Fruit fly (Drosophila melanogaster) whole organism, embryonic: Measurements from ENCODE around the gene arx.
A peak's percentile ranks its signal among the peaks of the same experiment; 100 is the strongest.

Experiments
- Aef1 ChIP-seq: fragments of 200-800 bp; sonication (Bioruptor generic); IDR thresholded peaks from 3 replicates; pipeline ENCODE4 v1.3.6; 2022; ENCODE audit warnings: missing biosample characterization, missing genetic modification characterization
- CG10366 ChIP-seq: fragments of 200-800 bp; sonication (Bioruptor generic); IDR thresholded peaks from 2 replicates; pipeline ENCODE4 v1.3.6; 2022; ENCODE audit warnings: missing biosample characterization, missing genetic modification characterization
- CG13123 ChIP-seq: fragments of 200-800 bp; sonication (Bioruptor generic); optimal IDR thresholded peaks from 2 replicates; lab custom pipeline; 2016; ENCODE audit warnings: missing biosample characterization, missing genetic modification characterization
- CG13424 ChIP-seq: fragments of 200-800 bp; sonication (Bioruptor generic); optimal IDR thresholded peaks from 2 replicates; lab custom pipeline; 2019; ENCODE audit warnings: missing biosample characterization, mild to moderate bottlenecking, missing genetic modification characterization, moderate library complexity
- CG13894 ChIP-seq: fragments of 200-800 bp; sonication (Bioruptor generic); optimal IDR thresholded peaks from 3 replicates; lab custom pipeline; 2018; ENCODE audit warnings: missing biosample characterization, mild to moderate bottlenecking, missing genetic modification characterization, moderate library complexity
- CG14050 ChIP-seq: fragments of 200-800 bp; sonication (Bioruptor generic); IDR thresholded peaks from 3 replicates; pipeline ENCODE4 v1.3.6; 2022; ENCODE audit warnings: missing biosample characterization, missing genetic modification characterization
- CG14710 ChIP-seq: fragments of 200-800 bp; sonication (Bioruptor generic); optimal IDR thresholded peaks from 3 replicates; lab custom pipeline; 2019; ENCODE audit warnings: missing biosample characterization, mild to moderate bottlenecking, missing genetic modification characterization, moderate library complexity
- CG1603 ChIP-seq: fragments of 200-800 bp; sonication (Bioruptor generic); optimal IDR thresholded peaks from 2 replicates; lab custom pipeline; 2019; ENCODE audit warnings: missing biosample characterization, mild to moderate bottlenecking, missing genetic modification characterization, moderate library complexity
- CG17385 ChIP-seq: fragments of 200-800 bp; sonication (Bioruptor generic); optimal IDR thresholded peaks from 3 replicates; lab custom pipeline; 2018; ENCODE audit warnings: missing biosample characterization, mild to moderate bottlenecking, missing genetic modification characterization
- CG30431 ChIP-seq: fragments of 200-800 bp; sonication (Bioruptor generic); optimal IDR thresholded peaks from 2 replicates; lab custom pipeline; 2017; ENCODE audit warnings: missing biosample characterization, missing genetic modification characterization
- CG34224 ChIP-seq: fragments of 200-800 bp; sonication (Bioruptor generic); IDR thresholded peaks from 3 replicates; pipeline ENCODE4 v1.3.6; 2022; ENCODE audit warnings: missing biosample characterization, missing genetic modification characterization; ENCODE audit not compliant: partially characterized antibody
- CG3838 ChIP-seq: fragments of 200-800 bp; sonication (Bioruptor generic); optimal IDR thresholded peaks from 3 replicates; lab custom pipeline; 2016; ENCODE audit warnings: missing biosample characterization, missing genetic modification characterization
- CG4617 ChIP-seq: fragments of 200-800 bp; sonication (Bioruptor generic); optimal IDR thresholded peaks from 3 replicates; lab custom pipeline; 2016; ENCODE audit warnings: missing biosample characterization, missing genetic modification characterization, borderline replicate concordance
- Chrac-16 ChIP-seq: fragments of 200-800 bp; sonication (Bioruptor generic); optimal IDR thresholded peaks from 3 replicates; lab custom pipeline; 2016; ENCODE audit warnings: missing biosample characterization, missing genetic modification characterization
- Dll ChIP-seq: fragments of 200-800 bp; sonication (Bioruptor generic); IDR thresholded peaks from 4 replicates; pipeline ENCODE4 v1.3.6; 2022; ENCODE audit warnings: missing biosample characterization, missing genetic modification characterization; ENCODE audit not compliant: partially characterized antibody
- E2f1 ChIP-seq: fragments of 200-800 bp; sonication (Bioruptor generic); IDR thresholded peaks from 2 replicates; pipeline ENCODE4 v1.3.6; 2022; ENCODE audit warnings: missing biosample characterization, missing genetic modification characterization
- Fer2 ChIP-seq: fragments of 200-800 bp; sonication (Bioruptor generic); optimal IDR thresholded peaks from 2 replicates; lab custom pipeline; 2018; ENCODE audit warnings: missing biosample characterization, mild to moderate bottlenecking, missing genetic modification characterization, moderate library complexity
- HLHmδ ChIP-seq: fragments of 200-800 bp; sonication (Bioruptor generic); optimal IDR thresholded peaks from 2 replicates; lab custom pipeline; 2018; ENCODE audit warnings: missing biosample characterization, mild to moderate bottlenecking, missing genetic modification characterization, moderate library complexity
- HmgD ChIP-seq: fragments of 200-800 bp; sonication (Bioruptor generic); optimal IDR thresholded peaks from 3 replicates; lab custom pipeline; 2016; ENCODE audit warnings: missing biosample characterization, missing genetic modification characterization
- Hr78 ChIP-seq, 2 experiments: fragments of 200-800 bp in 1 of 2; fragments of >200 bp in 1 of 2; sonication (Bioruptor generic) in 1 of 2; optimal IDR thresholded peaks; 2 replicates each; lab custom pipeline; 2017 to 2019; ENCODE audit warnings: missing biosample characterization in 2 of 2, missing genetic modification characterization in 2 of 2, mild to moderate bottlenecking in 1 of 2, moderate library complexity in 1 of 2
- MBD-R2 ChIP-seq: fragments of 200-800 bp; sonication (Bioruptor generic); IDR thresholded peaks from 2 replicates; pipeline ENCODE4 v1.3.6; 2022; ENCODE audit warnings: missing biosample characterization, missing genetic modification characterization
- MESR4 ChIP-seq: fragments of 200-800 bp; sonication (Bioruptor generic); optimal IDR thresholded peaks from 2 replicates; lab custom pipeline; 2018; ENCODE audit warnings: missing biosample characterization, mild to moderate bottlenecking, missing genetic modification characterization, moderate library complexity
- Max ChIP-seq: fragments of 200-800 bp; sonication (Bioruptor generic); optimal IDR thresholded peaks from 2 replicates; lab custom pipeline; 2016; ENCODE audit warnings: missing biosample characterization, mild to moderate bottlenecking, missing genetic modification characterization
- Mrtf ChIP-seq: fragments of 200-800 bp; sonication (Bioruptor generic); IDR thresholded peaks from 3 replicates; pipeline ENCODE4 v1.3.6; 2022; ENCODE audit warnings: missing biosample characterization, missing genetic modification characterization
- Rfx ChIP-seq: fragments of 200-800 bp; sonication (Bioruptor generic); IDR thresholded peaks from 2 replicates; pipeline ENCODE4 v1.3.6; 2022; ENCODE audit warnings: missing biosample characterization, missing genetic modification characterization
- TFAM ChIP-seq: fragments of 200-800 bp; sonication (Bioruptor generic); optimal IDR thresholded peaks from 2 replicates; lab custom pipeline; 2017; ENCODE audit warnings: missing biosample characterization, missing genetic modification characterization, inconsistent platforms
- Usf ChIP-seq: fragments of 200-800 bp; sonication (Bioruptor generic); optimal IDR thresholded peaks from 2 replicates; lab custom pipeline; 2017; ENCODE audit warnings: missing genotype, missing biosample characterization, missing genetic modification characterization
- ato ChIP-seq: fragments of 200-800 bp; sonication (Bioruptor generic); IDR thresholded peaks from 2 replicates; pipeline ENCODE4 v1.3.6; 2022; ENCODE audit warnings: missing biosample characterization, missing genetic modification characterization; ENCODE audit not compliant: partially characterized antibody
- bab2 ChIP-seq: fragments of 200-800 bp; sonication (Bioruptor generic); optimal IDR thresholded peaks from 2 replicates; lab custom pipeline; 2016; ENCODE audit warnings: missing biosample characterization, missing genetic modification characterization
- bsh ChIP-seq, 2 experiments: fragments of 200-800 bp; sonication (Bioruptor generic); optimal IDR thresholded peaks; 2 replicates each; lab custom pipeline; 2017 to 2018; ENCODE audit warnings: mild to moderate bottlenecking in 2 of 2, missing biosample characterization in 2 of 2, missing genetic modification characterization in 2 of 2, moderate library complexity in 1 of 2
- cad ChIP-seq: fragments of >200 bp; optimal IDR thresholded peaks from 2 replicates; lab custom pipeline; 2017; ENCODE audit warnings: missing biosample characterization, missing genetic modification characterization
- crp ChIP-seq, 2 experiments: fragments of 200-800 bp; sonication (Bioruptor generic); optimal IDR thresholded peaks; 2 replicates in 1 of 2; 3 replicates in 1 of 2; lab custom pipeline; 2017; ENCODE audit warnings: missing biosample characterization in 2 of 2, missing genetic modification characterization in 2 of 2, mild to moderate bottlenecking in 1 of 2, moderate library complexity in 1 of 2
- dmrt11E ChIP-seq: fragments of 200-800 bp; sonication (Bioruptor generic); optimal IDR thresholded peaks from 3 replicates; lab custom pipeline; 2018; ENCODE audit warnings: missing biosample characterization, mild to moderate bottlenecking, missing genetic modification characterization, moderate library complexity
- ems ChIP-seq: fragments of 200-800 bp; sonication (Bioruptor generic); optimal IDR thresholded peaks from 3 replicates; lab custom pipeline; 2016; ENCODE audit warnings: missing biosample characterization, missing genetic modification characterization
- fd3F ChIP-seq: fragments of 200-800 bp; sonication (Bioruptor generic); optimal IDR thresholded peaks from 2 replicates; lab custom pipeline; 2018; ENCODE audit warnings: missing biosample characterization, mild to moderate bottlenecking, missing genetic modification characterization, moderate library complexity
- grau ChIP-seq: fragments of 200-800 bp; optimal IDR thresholded peaks from 3 replicates; lab custom pipeline; 2019; ENCODE audit warnings: missing biosample characterization, mild to moderate bottlenecking, missing genetic modification characterization, moderate library complexity
- gsb ChIP-seq: fragments of 200-800 bp; sonication (Bioruptor generic); IDR thresholded peaks from 2 replicates; pipeline ENCODE4 v1.3.6; 2022; ENCODE audit warnings: missing biosample characterization, missing genetic modification characterization
- hth ChIP-seq: fragments of >200 bp; optimal IDR thresholded peaks from 2 replicates; lab custom pipeline; 2017; ENCODE audit warnings: inconsistent platforms
- insv ChIP-seq, 2 experiments: fragments of 200-800 bp; sonication (Bioruptor generic); optimal IDR thresholded peaks; 3 replicates each; lab custom pipeline; 2016 to 2018; ENCODE audit warnings: missing biosample characterization in 2 of 2, missing genetic modification characterization in 2 of 2
- lab ChIP-seq: fragments of 200-800 bp; sonication (Bioruptor generic); optimal IDR thresholded peaks from 3 replicates; lab custom pipeline; 2017; ENCODE audit warnings: missing biosample characterization, missing genetic modification characterization, mild to moderate bottlenecking, moderate library complexity, missing genetic modification reagents
- peb ChIP-seq: fragments of 200-800 bp; sonication (Bioruptor generic); IDR thresholded peaks from 2 replicates; pipeline ENCODE4 v1.3.6; 2022; ENCODE audit warnings: missing biosample characterization, missing genetic modification characterization
- pzg ChIP-seq: fragments of 200-800 bp; sonication (Bioruptor generic); optimal IDR thresholded peaks from 3 replicates; lab custom pipeline; 2018; ENCODE audit warnings: missing biosample characterization, mild to moderate bottlenecking, missing genetic modification characterization, moderate library complexity
- salm ChIP-seq: fragments of 200-800 bp; sonication (Bioruptor generic); optimal IDR thresholded peaks from 2 replicates; lab custom pipeline; 2018; ENCODE audit warnings: missing biosample characterization, mild to moderate bottlenecking, missing genetic modification characterization
- sima ChIP-seq: fragments of 200-800 bp; sonication (Bioruptor generic); optimal IDR thresholded peaks from 2 replicates; lab custom pipeline; 2016; ENCODE audit warnings: missing biosample characterization, missing genetic modification characterization
- slou ChIP-seq: fragments of 200-800 bp; sonication (Bioruptor generic); optimal IDR thresholded peaks from 3 replicates; lab custom pipeline; 2016; ENCODE audit warnings: missing biosample characterization, missing genetic modification characterization
- toy ChIP-seq: fragments of 200-800 bp; sonication (Bioruptor generic); IDR thresholded peaks from 2 replicates; pipeline ENCODE4 v1.3.6; 2022; ENCODE audit warnings: missing biosample characterization, missing genetic modification characterization
- zen2 ChIP-seq: fragments of 200-800 bp; sonication (Bioruptor generic); IDR thresholded peaks from 3 replicates; pipeline ENCODE4 v1.3.6; 2022; ENCODE audit warnings: missing biosample characterization, missing genetic modification characterization; ENCODE audit not compliant: partially characterized antibody

arx gene

dm6 chr3L:18890283-18891175 is 10.8 kb downstream of the arx start, which contains the start of gene CG3961 (continued):
- TF ChIP-seq CG34224 (GFP tag; lab: Robert Waterston, UW) = peak; percentile 8; the same call in 1 of the 3 replicates
- TF ChIP-seq gsb (GFP tag; lab: Robert Waterston, UW) = peak; percentile 64
- peak; percentile 97 for TF ChIP-seq lab (GFP tag; lab: Kevin White, UChicago)
- TF ChIP-seq MESR4 = peak; percentile 31
- TF ChIP-seq CG13424 (tag; lab: Kevin White, UChicago) = peak; percentile 99
- peak; percentile 84; the same call in 1 of the 3 replicates for TF ChIP-seq Mrtf
- peak; percentile 82; the same call in 1 of the 2 replicates for TF ChIP-seq Rfx
- TF ChIP-seq grau (tag; lab: Kevin White, UChicago) = peak; percentile 98
- peak; percentile 97 for TF ChIP-seq HLHmδ (GFP tag; lab: Kevin White, UChicago)
- peak; percentile 44; the same call in 1 of the 2 replicates for TF ChIP-seq MBD-R2 (GFP tag; lab: Robert Waterston, UW)
- peak in 1 of 2 experiments; percentile 72 for TF ChIP-seq crp (GFP tag; optimal IDR thresholded peaks at IDR 0.05; lab: Kevin White, UChicago)
- TF ChIP-seq CG3838 (GFP tag; lab: Kevin White, UChicago) = peak; percentile 93
- TF ChIP-seq CG10366 = peak; percentile 88
- no peak for TF ChIP-seq cad (GFP tag; lab: Kevin White, UChicago)
- TF ChIP-seq HmgD (GFP tag; lab: Kevin White, UChicago) = peak; percentile 3
- peak; percentile 98 for TF ChIP-seq dmrt11E (tag; lab: Kevin White, UChicago)
- peak; percentile 69; the same call in 1 of the 2 replicates for TF ChIP-seq toy
- TF ChIP-seq CG30431 (GFP tag; lab: Kevin White, UChicago) = peak; percentile 94
- peak; percentile 93 for TF ChIP-seq bab2 (GFP tag; lab: Kevin White, UChicago)
- peak; percentile 96 for TF ChIP-seq CG17385 (GFP tag; lab: Kevin White, UChicago)
- TF ChIP-seq pzg (GFP tag; lab: Kevin White, UChicago) = no peak
- peak in 1 of 2 experiments; percentile 74 for TF ChIP-seq insv (GFP tag; optimal IDR thresholded peaks at IDR 0.05; lab: Kevin White, UChicago)
- peak; percentile 84 for TF ChIP-seq Aef1 (GFP tag; lab: Robert Waterston, UW)
- TF ChIP-seq Dll (GFP tag; lab: Robert Waterston, UW) = no peak
- TF ChIP-seq zen2 = no peak
- TF ChIP-seq fd3F (GFP tag; lab: Kevin White, UChicago) = peak; percentile 93
- TF ChIP-seq TFAM (GFP tag; lab: Kevin White, UChicago) = peak; percentile 88
- TF ChIP-seq Usf (GFP tag; lab: Kevin White, UChicago) = peak; percentile 91
- peak; percentile 97 to 98 for TF ChIP-seq bsh (GFP tag; optimal IDR thresholded peaks at IDR 0.05; lab: Kevin White, UChicago)
- TF ChIP-seq sima = peak; percentile 30
- TF ChIP-seq Fer2 = peak; percentile 85
- peak; percentile 86 for TF ChIP-seq ems (GFP tag; lab: Kevin White, UChicago)
- peak; percentile 91 for TF ChIP-seq slou (GFP tag; lab: Kevin White, UChicago)
- TF ChIP-seq CG14710 (tag; lab: Kevin White, UChicago) = peak; percentile 98
- TF ChIP-seq E2f1 (GFP tag; lab: Robert Waterston, UW) = peak; percentile 90
- TF ChIP-seq Chrac-16 (GFP tag; lab: Kevin White, UChicago) = peak; percentile 96
- TF ChIP-seq hth (lab: Kevin White, UChicago) = no peak
- peak; percentile 96 for TF ChIP-seq Max
- peak; percentile 83 for TF ChIP-seq CG14050 (GFP tag; lab: Robert Waterston, UW)
- peak; percentile 93 for TF ChIP-seq CG13123 (GFP tag; lab: Kevin White, UChicago)
- peak; percentile 90 for TF ChIP-seq CG4617 (GFP tag; lab: Kevin White, UChicago)
- TF ChIP-seq peb (GFP tag; lab: Robert Waterston, UW) = peak; percentile 94
- peak in 1 of 2 experiments; percentile 96 for TF ChIP-seq Hr78 (GFP tag; optimal IDR thresholded peaks at IDR 0.05; lab: Kevin White, UChicago)
- peak; percentile 90 for TF ChIP-seq CG1603
- TF ChIP-seq CG13894 = no peak
- peak; percentile 97 for TF ChIP-seq salm
- TF ChIP-seq ato (GFP tag; lab: Robert Waterston, UW) = no peak; the same call in 1 of the 2 replicates
